Fruit fly (Drosophila melanogaster): ENCODE data around the gene Pdxk.

dm6 chr3L:9366850-9367430 lies 6.8 kb downstream of the Pdxk start, which contains the start of the genes Klp67A and CG4452:
- TF ChIP-seq CG11617 (GFP tag; optimal IDR thresholded peaks at IDR 0.05): peak; percentile 64
- TF ChIP-seq cic (GFP tag; optimal IDR thresholded peaks at IDR 0.05): no peak
- TF ChIP-seq CG5204 (GFP tag; optimal IDR thresholded peaks at IDR 0.05): no peak

Data from whole organism, adult.